Worm (Caenorhabditis elegans): ENCODE results near the gene F53F4.15.
A peak's percentile ranks its signal among the peaks of the same experiment; 100 is the strongest.

F53F4.15 gene

DNA sequence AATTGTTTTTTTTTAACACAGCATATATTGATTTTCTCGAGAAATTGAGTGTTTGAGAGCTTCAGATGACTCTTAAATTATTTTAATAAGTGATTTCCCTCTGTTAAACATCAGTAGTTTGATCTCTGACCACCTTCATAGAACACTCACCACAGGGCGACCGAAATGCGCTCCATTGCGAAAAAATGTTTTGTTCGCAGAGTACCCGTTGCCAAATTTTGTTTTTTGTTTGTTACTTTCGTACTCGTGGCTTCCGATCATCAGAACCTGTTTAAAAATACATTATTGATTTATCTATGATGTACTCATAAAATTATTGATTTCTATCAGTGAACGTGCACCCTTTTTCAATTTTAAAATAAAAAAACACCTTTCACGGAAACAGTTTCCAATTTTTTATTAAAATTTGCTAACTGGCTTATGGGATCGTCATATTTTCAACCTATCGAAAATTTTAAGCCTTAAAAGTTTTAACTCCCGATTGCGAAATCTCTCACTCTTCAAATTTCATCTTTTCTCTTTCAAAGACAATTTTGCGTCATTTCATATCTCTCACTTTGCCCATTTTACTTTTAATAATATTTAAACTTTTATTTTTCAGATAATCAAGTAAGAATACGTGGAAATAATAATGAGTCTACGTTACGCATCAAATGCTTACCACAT is 40.0 kb downstream of the F53F4.15 start, which contains the start of gene letm-1 (continued):
- TF ChIP-seq ztf-11 (tag; optimal IDR thresholded peaks at IDR 0.05), result no peak
- TF ChIP-seq daf-12 (tag; optimal IDR thresholded peaks at IDR 0.05), result no peak
- no peak for TF ChIP-seq Y105C5A.15 (GFP tag; IDR thresholded peaks at IDR 0.05)
- TF ChIP-seq mes-2 (tag; optimal IDR thresholded peaks at IDR 0.05; ENCODE audit: poor library complexity, severe bottlenecking), result peak; percentile 43
- TF ChIP-seq dve-1 (tag; optimal IDR thresholded peaks at IDR 0.05; ENCODE audit: insufficient read depth), result peak; percentile 52
- no peak for TF ChIP-seq nhr-111 (GFP tag; optimal IDR thresholded peaks at IDR 0.05)
- TF ChIP-seq daf-16 (GFP tag; optimal IDR thresholded peaks at IDR 0.05), result peak in 1 of 2 experiments; percentile 0
- peak; percentile 71 for TF ChIP-seq daf-16 (tag; optimal IDR thresholded peaks at IDR 0.05)
- TF ChIP-seq aly-2 (tag; optimal IDR thresholded peaks at IDR 0.05), result no peak
- TF ChIP-seq cey-2 (tag; optimal IDR thresholded peaks at IDR 0.05; ENCODE audit: borderline replicate concordance, insufficient read depth), result no peak
- peak; percentile 17 for TF ChIP-seq aha-1 (tag)
- no peak for TF ChIP-seq lin-39 (tag; optimal IDR thresholded peaks at IDR 0.05)
- TF ChIP-seq unc-39 (tag; optimal IDR thresholded peaks at IDR 0.05), result no peak
- no peak for TF ChIP-seq egl-43 (GFP tag; IDR thresholded peaks at IDR 0.05)
- no peak for TF ChIP-seq set-16 (GFP tag; IDR thresholded peaks at IDR 0.05)
- TF ChIP-seq nhr-42 (GFP tag; IDR thresholded peaks at IDR 0.05), result no peak
- peak; percentile 54 for TF ChIP-seq hlh-11 (tag; optimal IDR thresholded peaks at IDR 0.05)
- TF ChIP-seq php-3 (GFP tag; IDR thresholded peaks at IDR 0.05), result no peak
- peak; percentile 24 for TF ChIP-seq ceh-28 (tag; optimal IDR thresholded peaks at IDR 0.05)
- no peak for TF ChIP-seq pqm-1 (tag; optimal IDR thresholded peaks at IDR 0.05)
- TF ChIP-seq D1046.2 (GFP tag; IDR thresholded peaks at IDR 0.05), result no peak
- TF ChIP-seq daf-19 (GFP tag; conservative IDR thresholded peaks at IDR 0.05), result no peak
- no peak for TF ChIP-seq mdt-29 (GFP tag; IDR thresholded peaks at IDR 0.05)
- TF ChIP-seq ceh-20 (GFP tag; IDR thresholded peaks at IDR 0.05), result no peak
- no peak for TF ChIP-seq sdz-12 (GFP tag; optimal IDR thresholded peaks at IDR 0.05)
- no peak for TF ChIP-seq T20F7.1 (GFP tag; optimal IDR thresholded peaks at IDR 0.05)
- TF ChIP-seq dpl-1 (GFP tag; optimal IDR thresholded peaks at IDR 0.05), result no peak

DNA sequence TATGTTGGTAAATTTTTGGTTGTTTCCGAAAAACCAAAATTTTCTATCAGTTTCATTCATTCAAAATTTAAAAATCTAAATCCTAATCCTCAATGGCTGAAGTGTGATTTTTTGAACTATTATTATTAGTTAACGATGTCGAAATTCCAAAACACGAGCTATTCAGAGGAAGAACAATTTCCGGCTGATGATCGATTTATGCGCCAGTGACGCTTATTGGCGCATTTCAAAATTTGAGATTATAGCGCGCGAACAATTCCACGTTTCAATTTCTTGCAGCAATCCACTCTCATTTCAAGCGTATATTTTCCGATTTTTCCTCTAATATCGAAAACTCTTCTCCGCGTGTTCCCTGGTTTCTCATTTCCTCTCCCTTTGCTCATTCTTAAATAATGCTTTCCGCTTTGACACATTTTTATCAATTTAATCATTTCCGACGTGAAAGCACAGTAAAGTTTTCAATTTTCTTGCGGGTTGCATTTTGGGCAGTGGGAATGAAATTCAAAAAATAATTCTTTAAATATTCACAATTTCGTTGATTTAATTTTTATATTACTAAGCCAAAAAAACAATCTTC is 43.7 kb downstream of the F53F4.15 start:
- TF ChIP-seq nhr-237 (tag; optimal IDR thresholded peaks at IDR 0.05) (no peak), ztf-11 (tag; optimal IDR thresholded peaks at IDR 0.05) (no peak), hlh-30 (tag; optimal IDR thresholded peaks at IDR 0.05; ENCODE audit: insufficient read depth) (peak; percentile 37), dmd-6 (GFP tag; IDR thresholded peaks at IDR 0.05) (peak; percentile 44), ceh-44 (GFP tag; IDR thresholded peaks at IDR 0.05) (no peak), attf-4 (tag; optimal IDR thresholded peaks at IDR 0.05) (no peak), rbr-2 (tag; optimal IDR thresholded peaks at IDR 0.05) (peak; percentile 20), sdz-12 (GFP tag; optimal IDR thresholded peaks at IDR 0.05) (no peak), nhr-48 (tag; optimal IDR thresholded peaks at IDR 0.05) (no peak), zip-11 (GFP tag; IDR thresholded peaks at IDR 0.05) (no peak), mdt-29 (GFP tag; IDR thresholded peaks at IDR 0.05) (0 out of 2 replicates have a peak, but pooled peaks have one; percentile 38), aha-1 (tag) (peak; percentile 6), mdl-1 (tag; optimal IDR thresholded peaks at IDR 0.05) (peak in 1 of 2 experiments; percentile 5), duxl-1 (tag; optimal IDR thresholded peaks at IDR 0.05; ENCODE audit: poor library complexity) (peak; percentile 49), lin-38 (GFP tag; IDR thresholded peaks at IDR 0.05) (peak; percentile 58), F44E2.7 (GFP tag; IDR thresholded peaks at IDR 0.05) (no peak), jun-1 (tag; optimal IDR thresholded peaks at IDR 0.05) (no peak), daf-16 (GFP tag; optimal IDR thresholded peaks at IDR 0.05) (no peak), daf-16 (tag; optimal IDR thresholded peaks at IDR 0.05) (peak; percentile 2), zip-2 (tag; optimal IDR thresholded peaks at IDR 0.05) (no peak), egl-27 (tag; optimal IDR thresholded peaks at IDR 0.05) (no peak), pqm-1 (tag; optimal IDR thresholded peaks at IDR 0.05) (peak; percentile 21), lin-39 (tag; optimal IDR thresholded peaks at IDR 0.05) (no peak), ces-1 (GFP tag; optimal IDR thresholded peaks at IDR 0.05) (no peak), nhr-102 (tag; optimal IDR thresholded peaks at IDR 0.05) (no peak), egl-43 (GFP tag; IDR thresholded peaks at IDR 0.05) (0 out of 2 replicates have a peak, but pooled peaks have one; percentile 50), Y48G9A.11 (GFP tag; IDR thresholded peaks at IDR 0.05) (no peak), D1046.2 (GFP tag; IDR thresholded peaks at IDR 0.05) (0 out of 2 replicates have a peak, but pooled peaks have one; percentile 21), aly-2 (tag; optimal IDR thresholded peaks at IDR 0.05) (no peak), madf-9 (GFP tag; conservative IDR thresholded peaks at IDR 0.05) (no peak), dpl-1 (GFP tag; optimal IDR thresholded peaks at IDR 0.05) (peak; percentile 58), arid-1 (GFP tag; conservative IDR thresholded peaks at IDR 0.05) (no peak)
